Fruit fly (Drosophila melanogaster): Measurements from ENCODE around the gene Mkrn1.

The Mkrn1 gene

dm6 chr3L:21523059-21523836 lies 10.3 kb downstream of the Mkrn1 start, which contains the start of gene CG7611 (continued):
- TF ChIP-seq Bdp1 (GFP tag; optimal IDR thresholded peaks at IDR 0.05) (no peak), CoRest (tag; optimal IDR thresholded peaks at IDR 0.05) (no peak), mirr (GFP tag; optimal IDR thresholded peaks at IDR 0.05) (no peak), nau (GFP tag; optimal IDR thresholded peaks at IDR 0.05) (no peak), Dll (GFP tag; IDR thresholded peaks at IDR 0.05; ENCODE audit: partially characterized antibody) (0 out of 4 replicates have a peak, but pooled peaks have one; percentile 44), CG15269 (tag; optimal IDR thresholded peaks at IDR 0.05) (no peak), ems (GFP tag; optimal IDR thresholded peaks at IDR 0.05) (no peak), H2.0 (GFP tag; IDR thresholded peaks at IDR 0.05) (no peak), HHEX (GFP tag; optimal IDR thresholded peaks at IDR 0.05) (no peak), dysf (GFP tag; IDR thresholded peaks at IDR 0.05) (no peak), CG10267 (tag; optimal IDR thresholded peaks at IDR 0.05) (peak; percentile 48), kah (GFP tag; optimal IDR thresholded peaks at IDR 0.05) (no peak), CG32772 (GFP tag; IDR thresholded peaks at IDR 0.05) (no peak), Sry-β (GFP tag; optimal IDR thresholded peaks at IDR 0.05) (no peak), CG14860 (GFP tag; IDR thresholded peaks at IDR 0.05; ENCODE audit: partially characterized antibody) (no peak), vfl (GFP tag; optimal IDR thresholded peaks at IDR 0.05) (no peak), CG7372 (GFP tag; IDR thresholded peaks at IDR 0.05) (no peak), CG12071 (GFP tag; optimal IDR thresholded peaks at IDR 0.05) (no peak), C15 (GFP tag; IDR thresholded peaks at IDR 0.05) (no peak), E2f2 (GFP tag; IDR thresholded peaks at IDR 0.05) (peak; percentile 57), CG18599 (GFP tag; optimal IDR thresholded peaks at IDR 0.05) (no peak), D19A (tag; optimal IDR thresholded peaks at IDR 0.05) (peak; percentile 24), crol (GFP tag; IDR thresholded peaks at IDR 0.05) (no peak), sisA (GFP tag; IDR thresholded peaks at IDR 0.05) (no peak), az2 (GFP tag; optimal IDR thresholded peaks at IDR 0.05) (no peak), BtbVII (GFP tag; optimal IDR thresholded peaks at IDR 0.05) (no peak), CG9609 (GFP tag; optimal IDR thresholded peaks at IDR 0.05) (no peak), HmgD (GFP tag; optimal IDR thresholded peaks at IDR 0.05) (no peak), CG34224 (GFP tag; IDR thresholded peaks at IDR 0.05; ENCODE audit: partially characterized antibody) (no peak), cwo (GFP tag; optimal IDR thresholded peaks at IDR 0.05) (no peak), CG8944 (GFP tag; optimal IDR thresholded peaks at IDR 0.05) (no peak), Vsx1 (GFP tag; optimal IDR thresholded peaks at IDR 0.05) (no peak), Atf3 (GFP tag; optimal IDR thresholded peaks at IDR 0.05) (no peak), seq (GFP tag; IDR thresholded peaks at IDR 0.05) (no peak), fru (optimal IDR thresholded peaks at IDR 0.05) (no peak), repo (GFP tag; optimal IDR thresholded peaks at IDR 0.05) (no peak), CG4424 (GFP tag; optimal IDR thresholded peaks at IDR 0.05) (no peak), lilli (GFP tag; optimal IDR thresholded peaks at IDR 0.05) (no peak), phol (tag; optimal IDR thresholded peaks at IDR 0.05) (peak; percentile 15), so (GFP tag; IDR thresholded peaks at IDR 0.05) (no peak), otp (GFP tag; IDR thresholded peaks at IDR 0.05) (no peak), Hand (GFP tag; optimal IDR thresholded peaks at IDR 0.05) (no peak), wek (GFP tag; optimal IDR thresholded peaks at IDR 0.05) (peak; percentile 22), CG18011 (GFP tag; optimal IDR thresholded peaks at IDR 0.05) (no peak), Stat92E (GFP tag; optimal IDR thresholded peaks at IDR 0.05) (peak in 1 of 3 experiments; percentile 13), grau (tag; optimal IDR thresholded peaks at IDR 0.05) (no peak), wor (GFP tag; IDR thresholded peaks at IDR 0.05) (no peak), Optix (GFP tag; IDR thresholded peaks at IDR 0.05) (no peak), NK7.1 (GFP tag; optimal IDR thresholded peaks at IDR 0.05) (no peak), bcd (GFP tag; optimal IDR thresholded peaks at IDR 0.05) (no peak)

Measured in whole organism, embryonic.